Worm (Caenorhabditis elegans): ENCODE data around the gene vha-3.

ce11 chrIV:2322998-2323397 lies 7.3 kb upstream of the vha-3 start, which contains the start of gene nsy-4:
- TF ChIP-seq flt-1 (GFP tag; IDR thresholded peaks at IDR 0.05) (no peak), cog-1 (tag; optimal IDR thresholded peaks at IDR 0.05) (no peak), ztf-23 (GFP tag; IDR thresholded peaks at IDR 0.05) (no peak), T22C8.4 (GFP tag; IDR thresholded peaks at IDR 0.05) (no peak), tab-1 (GFP tag; IDR thresholded peaks at IDR 0.05) (no peak), klf-2 (GFP tag; conservative IDR thresholded peaks at IDR 0.05) (no peak), ztf-29 (GFP tag; IDR thresholded peaks at IDR 0.05) (no peak), med-1 (GFP tag; optimal IDR thresholded peaks at IDR 0.05; ENCODE audit: insufficient read depth) (no peak), ref-1 (GFP tag; conservative IDR thresholded peaks at IDR 0.05) (no peak)
